Worm (Caenorhabditis elegans) whole organism, late embryonic: ENCODE measurements around the gene cyp-34A2.
A peak's percentile ranks its signal among the peaks of the same experiment; 100 is the strongest.
"Not testable (repeated sequence)": the region's sequence is repeated elsewhere in the genome, so short reads cannot be mapped to it uniquely, and the experiment has no call there.

Source experiments
- C38D4.7 ChIP-seq: fragments of 200-800 bp; sonication (Bioruptor generic); optimal IDR thresholded peaks from 2 replicates; lab custom pipeline; 2018; ENCODE audit warnings: mild to moderate bottlenecking, missing genetic modification characterization, moderate library complexity, missing compliant biosample characterization
- F13H6.1 ChIP-seq: sonication (generic microtip); optimal IDR thresholded peaks from 2 replicates; lab custom pipeline; 2016; ENCODE audit warnings: missing genetic modification characterization, missing compliant biosample characterization
- K02D7.2 ChIP-seq: sonication (generic microtip); optimal IDR thresholded peaks from 2 replicates; lab custom pipeline; 2017; ENCODE audit warnings: mild to moderate bottlenecking, missing genetic modification characterization, missing compliant biosample characterization
- T23F11.4 ChIP-seq: fragments of 200-800 bp; sonication (Bioruptor generic); optimal IDR thresholded peaks from 2 replicates; lab custom pipeline; 2018; ENCODE audit warnings: mild to moderate bottlenecking, missing genetic modification characterization, missing compliant biosample characterization
- ceh-2 ChIP-seq: sonication (generic microtip); optimal IDR thresholded peaks from 2 replicates; lab custom pipeline; 2016; ENCODE audit warnings: missing genotype, missing genetic modification characterization, missing compliant biosample characterization
- ceh-45 ChIP-seq: fragments of 200-800 bp; sonication (Bioruptor generic); IDR thresholded peaks from 2 replicates; pipeline ENCODE4 v1.3.6; 2022; ENCODE audit warnings: missing genetic modification reagents, missing genetic modification characterization, missing compliant biosample characterization
- elt-2 ChIP-seq: sonication (generic microtip); optimal IDR thresholded peaks from 2 replicates; lab custom pipeline; 2016; ENCODE audit warnings: missing genetic modification reagents, missing genetic modification characterization, missing compliant biosample characterization
- elt-4 ChIP-seq: sonication (generic microtip); optimal IDR thresholded peaks from 2 replicates; lab custom pipeline; 2016; ENCODE audit warnings: missing genetic modification characterization, missing compliant biosample characterization
- hlh-13 ChIP-seq: fragments of 200-800 bp; sonication (Bioruptor generic); optimal IDR thresholded peaks from 2 replicates; lab custom pipeline; 2018; ENCODE audit warnings: mild to moderate bottlenecking, missing genetic modification characterization, missing compliant biosample characterization
- hlh-15 ChIP-seq: sonication (generic microtip); optimal IDR thresholded peaks from 2 replicates; lab custom pipeline; 2016; ENCODE audit warnings: missing genetic modification characterization, missing compliant biosample characterization
- lin-11 ChIP-seq: fragments of 200-800 bp; sonication (Bioruptor generic); optimal IDR thresholded peaks from 2 replicates; lab custom pipeline; 2018; ENCODE audit warnings: mild to moderate bottlenecking, missing genetic modification characterization, missing compliant biosample characterization
- mec-3 ChIP-seq: sonication (generic microtip); optimal IDR thresholded peaks from 2 replicates; lab custom pipeline; 2016; ENCODE audit warnings: borderline replicate concordance, missing genetic modification characterization, missing compliant biosample characterization
- nfya-1 ChIP-seq: sonication (generic microtip); optimal IDR thresholded peaks from 2 replicates; lab custom pipeline; 2017; ENCODE audit warnings: missing genetic modification characterization, mild to moderate bottlenecking, missing compliant biosample characterization, antibody characterized with exemption, moderate library complexity
- nhr-232 ChIP-seq: sonication (generic microtip); optimal IDR thresholded peaks from 2 replicates; lab custom pipeline; 2016; ENCODE audit warnings: missing genetic modification characterization, missing compliant biosample characterization
- odd-2 ChIP-seq: sonication (generic microtip); optimal IDR thresholded peaks from 2 replicates; lab custom pipeline; 2017; ENCODE audit warnings: antibody characterized with exemption, mild to moderate bottlenecking, missing genetic modification characterization, missing compliant biosample characterization
- pag-3 ChIP-seq: sonication (generic microtip); optimal IDR thresholded peaks from 2 replicates; lab custom pipeline; 2016; ENCODE audit warnings: missing compliant biosample characterization, missing genetic modification characterization, borderline replicate concordance
- pax-1 ChIP-seq: fragments of 150-350 bp; optimal IDR thresholded peaks from 2 replicates; lab custom pipeline; 2014; ENCODE audit warnings: missing biosample characterization, missing genetic modification characterization
- pqm-1 ChIP-seq: sonication (generic microtip); optimal IDR thresholded peaks from 2 replicates; lab custom pipeline; 2016; ENCODE audit warnings: missing genetic modification characterization, missing compliant biosample characterization
- sdc-2 ChIP-seq: sonication (generic microtip); optimal IDR thresholded peaks from 2 replicates; lab custom pipeline; 2016; ENCODE audit warnings: missing genotype, missing genetic modification characterization, missing compliant biosample characterization
- sox-2 ChIP-seq: fragments of 200-800 bp; sonication (Bioruptor generic); IDR thresholded peaks from 2 replicates; pipeline ENCODE4 v1.3.6; 2022; ENCODE audit warnings: missing genetic modification reagents, missing genetic modification characterization, missing compliant biosample characterization
- sox-4 ChIP-seq: sonication (generic microtip); optimal IDR thresholded peaks from 2 replicates; lab custom pipeline; 2017; ENCODE audit warnings: mild to moderate bottlenecking, missing genetic modification characterization, inconsistent platforms, missing compliant biosample characterization
- syd-9 ChIP-seq: sonication (generic microtip); optimal IDR thresholded peaks from 2 replicates; lab custom pipeline; 2016; ENCODE audit warnings: mild to moderate bottlenecking, missing genetic modification characterization, moderate library complexity, missing compliant biosample characterization
- tbx-2 ChIP-seq: sonication (generic microtip); optimal IDR thresholded peaks from 2 replicates; lab custom pipeline; 2016; ENCODE audit warnings: missing genetic modification characterization, missing compliant biosample characterization
- ztf-16 ChIP-seq: sonication (generic microtip); optimal IDR thresholded peaks from 2 replicates; lab custom pipeline; 2017; ENCODE audit warnings: missing genetic modification characterization, missing compliant biosample characterization

cyp-34A2 gene

ce11 chrV:15323417-15323816 lies 32.5 kb upstream of the cyp-34A2 start:
- no peak for TF ChIP-seq odd-2
- peak; percentile 85 for TF ChIP-seq elt-2 (tag; lab: Kevin White, UChicago)

DNA sequence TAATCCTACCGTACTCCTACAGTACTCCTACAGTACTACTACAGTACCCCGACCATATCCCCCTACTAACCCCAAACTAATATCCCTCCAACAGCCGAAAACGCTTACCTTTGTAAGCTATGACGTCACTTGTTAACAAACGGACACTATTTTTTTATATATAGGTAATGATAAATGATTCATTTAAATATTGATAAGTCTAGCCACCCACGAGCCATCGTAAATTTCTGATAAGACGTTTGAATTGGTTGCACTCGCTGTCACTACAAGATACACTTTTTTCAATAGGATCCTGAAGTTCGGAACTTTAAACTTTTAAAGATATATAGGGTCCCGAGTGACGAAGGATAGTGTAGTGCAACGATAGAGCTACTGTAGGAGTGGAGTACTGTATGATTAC lies 31.8 kb upstream of the cyp-34A2 start, which contains the start of gene nhr-247:
Gene nhr-247, plus strand, starts transcription at position 330 of the 400 bp plus-strand sequence.
- TF ChIP-seq lin-11 (tag; lab: Kevin White, UChicago); odd-2; C38D4.7 (GFP tag; lab: Kevin White, UChicago): not testable (repeated sequence)

DNA sequence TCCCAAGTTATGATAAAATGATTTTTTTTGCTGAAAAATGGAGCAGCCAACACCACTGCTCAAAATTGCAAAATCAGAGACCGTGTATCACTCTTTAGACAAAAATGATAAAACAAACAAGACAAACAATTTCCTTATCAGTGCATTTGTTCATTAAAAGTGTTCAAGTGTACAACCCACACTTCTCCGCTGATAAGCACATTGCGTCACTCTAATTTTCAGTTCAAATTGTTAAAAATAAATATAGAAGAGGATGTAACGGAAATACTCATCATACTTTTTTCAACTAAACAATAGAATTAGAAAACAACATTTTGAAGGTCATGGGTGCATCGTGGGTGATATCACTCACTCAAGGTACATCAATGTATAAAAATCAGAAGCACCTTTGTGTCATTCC lies 27.7 kb upstream of the cyp-34A2 start, which contains the start of gene nhr-291:
Gene nhr-291, plus strand, starts transcription at position 324 of the 400 bp plus-strand sequence.
- TF ChIP-seq syd-9 (tag; lab: Kevin White, UChicago) (no peak), elt-2 (tag; lab: Kevin White, UChicago) (peak; percentile 99), ztf-16 (tag; lab: Kevin White, UChicago) (no peak), elt-4 (no peak), ceh-2 (tag; lab: Kevin White, UChicago) (no peak), pqm-1 (tag; lab: Kevin White, UChicago) (peak; percentile 40), sox-4 (tag; lab: Kevin White, UChicago) (no peak), tbx-2 (tag; lab: Kevin White, UChicago) (no peak), ceh-45 (GFP tag; lab: Robert Waterston, UW) (no peak), nfya-1 (tag; lab: Kevin White, UChicago) (no peak), pag-3 (tag; lab: Kevin White, UChicago) (no peak), F13H6.1 (tag; lab: Kevin White, UChicago) (no peak), sox-2 (no peak)

DNA sequence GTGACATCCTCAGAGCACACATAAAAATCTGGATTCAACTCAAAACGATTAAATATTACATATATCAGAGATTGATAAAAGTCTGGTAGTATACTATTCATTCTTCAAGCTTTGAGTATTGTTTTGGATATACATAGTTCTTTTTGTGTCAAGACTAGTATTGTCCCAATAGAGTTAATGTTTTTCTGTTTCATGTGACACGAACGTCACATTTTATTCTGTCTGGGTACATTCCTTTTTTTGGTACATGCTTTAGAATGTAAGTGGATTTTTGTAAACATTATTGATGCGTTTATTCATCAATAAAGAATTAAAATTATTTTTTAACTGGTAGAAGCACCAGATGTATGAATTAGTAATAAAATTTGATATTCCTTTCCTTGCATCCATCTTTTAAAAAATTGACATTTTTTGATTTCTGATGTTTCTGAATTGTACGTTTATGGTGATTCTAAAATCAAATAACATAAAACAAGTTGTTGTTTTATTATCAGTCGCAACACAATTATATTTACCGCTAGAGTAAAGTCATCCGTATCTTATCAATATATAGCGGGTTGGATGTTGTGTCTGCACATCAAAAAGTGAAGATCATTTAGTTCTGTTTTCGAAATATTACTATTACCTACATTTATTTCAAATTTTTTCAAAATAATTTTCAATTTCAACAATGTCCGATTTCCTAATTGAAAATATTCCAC lies 25.1 kb upstream of the cyp-34A2 start, which contains the start of the genes srt-22 and nhr-246:
Gene srt-22, minus strand, starts transcription at position 101 of the 701 bp plus-strand sequence.
Gene nhr-246, plus strand, starts transcription at position 651 of the 701 bp plus-strand sequence.
- TF ChIP-seq ceh-45 (GFP tag; lab: Robert Waterston, UW) (no peak), pag-3 (tag; lab: Kevin White, UChicago) (no peak), pax-1 (no peak), hlh-13 (GFP tag; lab: Kevin White, UChicago) (no peak)

DNA sequence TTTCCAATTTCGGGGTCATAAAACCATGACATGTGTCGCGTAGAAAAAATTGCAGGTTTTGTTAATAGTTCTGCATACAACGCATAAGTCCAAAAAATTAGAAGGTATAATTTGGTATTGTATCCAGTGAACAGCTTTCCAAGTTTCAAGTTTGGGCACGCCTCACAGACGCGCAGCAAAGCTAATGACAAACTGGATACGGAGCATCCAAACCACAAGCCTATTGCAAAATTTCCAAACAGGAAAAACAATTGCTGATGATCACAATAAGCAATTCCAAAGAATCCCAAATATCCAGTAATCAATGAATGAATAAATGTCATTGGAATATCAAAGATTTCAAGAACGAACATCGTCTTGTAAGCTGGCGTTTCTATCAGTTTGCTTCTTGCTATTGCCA lies 22.6 kb upstream of the cyp-34A2 start:
- no peak for TF ChIP-seq tbx-2 (tag; lab: Kevin White, UChicago)
- TF ChIP-seq T23F11.4 (GFP tag; lab: Kevin White, UChicago) = no peak
- no peak for TF ChIP-seq lin-11 (tag; lab: Kevin White, UChicago)
- no peak for TF ChIP-seq sdc-2 (tag; lab: Kevin White, UChicago)

DNA sequence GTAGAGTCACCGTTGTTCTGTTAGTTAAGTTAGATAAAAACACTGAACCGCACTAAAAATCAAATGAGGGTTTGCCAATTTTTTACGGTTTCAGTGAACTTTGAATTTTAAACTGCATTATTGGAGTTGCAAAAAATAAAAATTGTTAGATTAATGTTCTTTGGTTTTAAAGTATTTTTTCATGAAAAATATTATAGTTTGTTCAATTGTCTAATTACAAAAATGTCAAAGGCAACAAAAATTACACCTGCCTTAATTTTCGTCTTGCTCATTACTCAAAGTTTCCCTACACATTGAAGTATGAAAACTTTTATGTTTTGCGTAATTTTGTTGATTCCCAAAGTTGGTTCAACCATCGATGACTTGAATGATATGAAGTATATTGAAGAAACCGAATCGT lies 19.9 kb upstream of the cyp-34A2 start, which contains the start of gene irld-62:
Gene irld-62, plus strand, starts transcription at position 301 of the 400 bp plus-strand sequence.
- no peak for TF ChIP-seq pqm-1 (tag; lab: Kevin White, UChicago)

- no peak for TF ChIP-seq nhr-232
- TF ChIP-seq odd-2 = no peak
- no peak for TF ChIP-seq hlh-15 (tag; lab: Kevin White, UChicago)
- TF ChIP-seq mec-3 (tag; lab: Kevin White, UChicago) = no peak
- TF ChIP-seq nfya-1 (tag; lab: Kevin White, UChicago) = no peak
- no peak for TF ChIP-seq K02D7.2
Measured at ce11 chrV:15309011-15309410, 18.1 kb upstream of the cyp-34A2 start, which contains the start of gene srz-10. Gene srz-10 (minus strand): TSS chrV:15309098.

ce11 chrV:15306745-15307144 lies 15.8 kb upstream of the cyp-34A2 start, which contains the start of gene T26H8.4:
Gene T26H8.4 (minus strand): TSS chrV:15306845.
- no peak for TF ChIP-seq tbx-2 (tag; lab: Kevin White, UChicago)
- no peak for TF ChIP-seq F13H6.1 (tag; lab: Kevin White, UChicago)
